Worm (Caenorhabditis elegans): Measurements from ENCODE around the gene Y25C1A.7.

- TF ChIP-seq R02D3.7 (tag; optimal IDR thresholded peaks at IDR 0.05) (no peak), hlh-30 (tag; optimal IDR thresholded peaks at IDR 0.05; ENCODE audit: insufficient read depth) (no peak), ceh-28 (tag; optimal IDR thresholded peaks at IDR 0.05) (no peak), lin-39 (tag; optimal IDR thresholded peaks at IDR 0.05) (no peak), ama-1 (optimal IDR thresholded peaks at IDR 0.05) (no peak), ZK546.5 (tag; optimal IDR thresholded peaks at IDR 0.05) (no peak), mdl-1 (tag; optimal IDR thresholded peaks at IDR 0.05) (no peak)
Observed at ce11 chrII:3053689-3054088, 17.2 kb downstream of the Y25C1A.7 start.
